Fruit fly (Drosophila melanogaster) whole organism, prepupa: Measurements from ENCODE around the gene sordd1.
A peak's percentile ranks its signal among the peaks of the same experiment; 100 is the strongest.

ENCODE experiments used
- Blimp-1 ChIP-seq: fragments of 200-800 bp; sonication (Bioruptor generic); optimal IDR thresholded peaks from 3 replicates; lab custom pipeline; 2017; ENCODE audit warnings: missing biosample characterization, missing genetic modification characterization, mild to moderate bottlenecking, moderate library complexity, missing genetic modification reagents
- CG10631 ChIP-seq: fragments of 200-800 bp; sonication (Bioruptor generic); optimal IDR thresholded peaks from 2 replicates; lab custom pipeline; 2016; ENCODE audit warnings: missing biosample characterization, missing genetic modification characterization
- CG10669 ChIP-seq: fragments of 200-800 bp; sonication (Bioruptor generic); optimal IDR thresholded peaks from 3 replicates; lab custom pipeline; 2018; ENCODE audit warnings: missing biosample characterization, mild to moderate bottlenecking, missing genetic modification characterization, moderate library complexity
- CG11294 ChIP-seq: fragments of 200-800 bp; sonication (Bioruptor generic); IDR thresholded peaks from 2 replicates; pipeline ENCODE4 v1.3.6; 2022; ENCODE audit warnings: missing biosample characterization, missing genetic modification characterization
- CG11762 ChIP-seq: fragments of 200-800 bp; sonication (Bioruptor generic); optimal IDR thresholded peaks from 3 replicates; lab custom pipeline; 2016; ENCODE audit warnings: missing biosample characterization, missing genetic modification characterization; ENCODE audit not compliant: insufficient read depth
- CG15336 ChIP-seq: fragments of 200-800 bp; sonication (Bioruptor generic); IDR thresholded peaks from 2 replicates; pipeline ENCODE4 v1.3.6; 2022; ENCODE audit warnings: missing biosample characterization, missing genetic modification characterization
- CG3032 ChIP-seq: fragments of 200-800 bp; optimal IDR thresholded peaks from 2 replicates; lab custom pipeline; 2019; ENCODE audit warnings: missing biosample characterization, mild to moderate bottlenecking, missing genetic modification characterization, moderate library complexity
- CG31627 ChIP-seq: fragments of 200-800 bp; sonication (Bioruptor generic); optimal IDR thresholded peaks from 3 replicates; lab custom pipeline; 2016; ENCODE audit warnings: missing biosample characterization, missing genetic modification characterization
- CG34406 ChIP-seq: fragments of 200-800 bp; sonication (Bioruptor generic); optimal IDR thresholded peaks from 3 replicates; lab custom pipeline; 2016; ENCODE audit warnings: missing biosample characterization, missing genetic modification characterization
- CG6792 ChIP-seq: fragments of 200-800 bp; sonication (Bioruptor generic); optimal IDR thresholded peaks from 3 replicates; lab custom pipeline; 2016; ENCODE audit warnings: missing biosample characterization, missing genetic modification characterization
- CG7368 ChIP-seq: fragments of 200-800 bp; sonication (Bioruptor generic); optimal IDR thresholded peaks from 3 replicates; lab custom pipeline; 2016; ENCODE audit warnings: missing biosample characterization, missing genetic modification characterization
- CG8319 ChIP-seq: fragments of 200-800 bp; sonication (Bioruptor generic); optimal IDR thresholded peaks from 3 replicates; lab custom pipeline; 2016; ENCODE audit warnings: missing biosample characterization, missing genetic modification characterization
- CG8632 ChIP-seq: fragments of 200-800 bp; sonication (Bioruptor generic); optimal IDR thresholded peaks from 3 replicates; lab custom pipeline; 2016; ENCODE audit warnings: missing biosample characterization, missing genetic modification characterization
- CG9139 ChIP-seq: fragments of 200-800 bp; sonication (Bioruptor generic); optimal IDR thresholded peaks from 3 replicates; lab custom pipeline; 2017; ENCODE audit warnings: missing biosample characterization, mild to moderate bottlenecking, missing genetic modification characterization
- Eip75B ChIP-seq: fragments of 200-800 bp; sonication (Bioruptor generic); optimal IDR thresholded peaks from 3 replicates; lab custom pipeline; 2016; ENCODE audit warnings: missing biosample characterization, missing genetic modification characterization
- Eip78C ChIP-seq: fragments of 200-800 bp; sonication (Bioruptor generic); peaks from one replicate; lab custom pipeline; 2016; ENCODE audit warnings: missing biosample characterization, missing genetic modification characterization
- Eip93F ChIP-seq: fragments of 200-800 bp; sonication (Bioruptor generic); optimal IDR thresholded peaks from 2 replicates; lab custom pipeline; 2016; ENCODE audit warnings: missing biosample characterization, mild to moderate bottlenecking, missing genetic modification characterization
- Ets21C ChIP-seq: fragments of 200-800 bp; sonication (Bioruptor generic); optimal IDR thresholded peaks from 3 replicates; lab custom pipeline; 2016; ENCODE audit warnings: missing biosample characterization, missing genetic modification characterization
- Gug ChIP-seq: fragments of 200-800 bp; sonication (Bioruptor generic); IDR thresholded peaks from 2 replicates; pipeline ENCODE4 v1.3.6; 2022; ENCODE audit warnings: missing biosample characterization, missing genetic modification characterization
- Hr38 ChIP-seq: sonication (Bioruptor generic); optimal IDR thresholded peaks from 2 replicates; lab custom pipeline; 2016; ENCODE audit warnings: missing biosample characterization, missing genetic modification characterization
- Hr39 ChIP-seq: fragments of 200-800 bp; sonication (Bioruptor generic); optimal IDR thresholded peaks from 2 replicates; lab custom pipeline; 2016; ENCODE audit warnings: missing biosample characterization, missing genetic modification characterization
- Hr4 ChIP-seq: fragments of 200-800 bp; sonication (Bioruptor generic); optimal IDR thresholded peaks from 3 replicates; lab custom pipeline; 2016; ENCODE audit warnings: missing biosample characterization, missing genetic modification characterization
- Met ChIP-seq: fragments of 200-800 bp; sonication (Bioruptor generic); optimal IDR thresholded peaks from 3 replicates; lab custom pipeline; 2016; ENCODE audit warnings: missing biosample characterization, missing genetic modification characterization
- OdsH ChIP-seq: fragments of 200-800 bp; sonication (Bioruptor generic); optimal IDR thresholded peaks from 3 replicates; lab custom pipeline; 2016; ENCODE audit warnings: missing biosample characterization, missing genetic modification characterization
- Sox14 ChIP-seq: fragments of 200-800 bp; sonication (Bioruptor generic); optimal IDR thresholded peaks from 3 replicates; lab custom pipeline; 2016; ENCODE audit warnings: missing biosample characterization, missing genetic modification characterization
- Sox15 ChIP-seq: fragments of 200-800 bp; sonication (Bioruptor generic); optimal IDR thresholded peaks from 3 replicates; lab custom pipeline; 2016; ENCODE audit warnings: missing biosample characterization, missing genetic modification characterization
- achi ChIP-seq: fragments of 200-800 bp; sonication (Bioruptor generic); optimal IDR thresholded peaks from 3 replicates; lab custom pipeline; 2016; ENCODE audit warnings: missing biosample characterization, missing genetic modification characterization
- acj6 ChIP-seq: fragments of 200-800 bp; sonication (Bioruptor generic); optimal IDR thresholded peaks from 3 replicates; lab custom pipeline; 2016; ENCODE audit warnings: missing biosample characterization, missing genetic modification characterization
- cyc ChIP-seq: fragments of 200-800 bp; sonication (Bioruptor generic); optimal IDR thresholded peaks from 3 replicates; lab custom pipeline; 2016; ENCODE audit warnings: missing biosample characterization, missing genetic modification characterization
- eg ChIP-seq: fragments of 200-800 bp; sonication (Bioruptor generic); IDR thresholded peaks from 3 replicates; pipeline ENCODE4 v1.3.6; 2022; ENCODE audit warnings: missing biosample characterization, missing genetic modification characterization
- esn ChIP-seq: fragments of 200-800 bp; sonication (Bioruptor generic); optimal IDR thresholded peaks from 2 replicates; lab custom pipeline; 2016; ENCODE audit warnings: missing biosample characterization, mild to moderate bottlenecking, missing genetic modification characterization, moderate library complexity
- fkh ChIP-seq: fragments of 200-800 bp; sonication (Bioruptor generic); optimal IDR thresholded peaks from 3 replicates; lab custom pipeline; 2017; ENCODE audit warnings: missing biosample characterization, mild to moderate bottlenecking, missing genetic modification characterization, moderate library complexity
- lz ChIP-seq: fragments of 200-800 bp; sonication (Bioruptor generic); optimal IDR thresholded peaks from 3 replicates; lab custom pipeline; 2016; ENCODE audit warnings: missing biosample characterization, missing genetic modification characterization
- net ChIP-seq: fragments of 200-800 bp; sonication (Bioruptor generic); optimal IDR thresholded peaks from 3 replicates; lab custom pipeline; 2016; ENCODE audit warnings: missing biosample characterization, missing genetic modification characterization
- ss ChIP-seq, 2 experiments: fragments of 200-800 bp; sonication (Bioruptor generic); optimal IDR thresholded peaks; 2 replicates in 1 of 2; 3 replicates in 1 of 2; lab custom pipeline; 2017 to 2018; ENCODE audit warnings: mild to moderate bottlenecking in 2 of 2, missing biosample characterization in 2 of 2, missing genetic modification characterization in 2 of 2, moderate library complexity in 1 of 2
- svp ChIP-seq: fragments of 200-800 bp; sonication (Bioruptor generic); peaks from one replicate; lab custom pipeline; 2016; ENCODE audit warnings: missing biosample characterization, missing genetic modification characterization
- topi ChIP-seq: fragments of 200-800 bp; sonication (Bioruptor generic); optimal IDR thresholded peaks from 3 replicates; lab custom pipeline; 2016; ENCODE audit warnings: missing biosample characterization, missing genetic modification characterization
- vri ChIP-seq: fragments of 200-800 bp; sonication (Bioruptor generic); optimal IDR thresholded peaks from 3 replicates; lab custom pipeline; 2016; ENCODE audit warnings: missing biosample characterization, mild to moderate bottlenecking, missing genetic modification characterization

The sordd1 gene

dm6 chrX:15795951-15796443 is at the start of gene sordd1:
Gene sordd1 (minus strand): TSS chrX:15796028.
- TF ChIP-seq Eip78C (GFP tag; lab: Kevin White, UChicago) = peak; percentile 16

- TF ChIP-seq OdsH (GFP tag; lab: Kevin White, UChicago) (peak; percentile 17), CG8319 (GFP tag; lab: Kevin White, UChicago) (no peak), CG15336 (peak; percentile 29; the same call in 1 of the 2 replicates), Sox14 (GFP tag; lab: Kevin White, UChicago) (peak; percentile 62), Hr4 (GFP tag; lab: Kevin White, UChicago) (peak; percentile 72), Hr39 (peak; percentile 60), acj6 (peak; percentile 28), Eip75B (GFP tag; lab: Kevin White, UChicago) (peak; percentile 80), CG11762 (GFP tag; lab: Kevin White, UChicago) (peak; percentile 29), achi (GFP tag; lab: Kevin White, UChicago) (no peak), net (GFP tag; lab: Kevin White, UChicago) (no peak), CG7368 (no peak), ss (GFP tag; optimal IDR thresholded peaks at IDR 0.05; lab: Kevin White, UChicago) (peak in 1 of 2 experiments; percentile 67), Hr38 (GFP tag; lab: Kevin White, UChicago) (no peak), lz (peak; percentile 74), Sox15 (GFP tag; lab: Kevin White, UChicago) (peak; percentile 27), topi (peak; percentile 62), Eip93F (GFP tag; lab: Kevin White, UChicago) (no peak), CG6792 (GFP tag; lab: Kevin White, UChicago) (peak; percentile 20), esn (peak; percentile 43), Gug (GFP tag; lab: Robert Waterston, UW) (peak; percentile 78), Eip78C (GFP tag; lab: Kevin White, UChicago) (peak; percentile 91), CG31627 (GFP tag; lab: Kevin White, UChicago) (peak; percentile 49), Ets21C (GFP tag; lab: Kevin White, UChicago) (peak; percentile 44), fkh (GFP tag; lab: Kevin White, UChicago) (no peak), cyc (GFP tag; lab: Kevin White, UChicago) (peak; percentile 36), CG10631 (GFP tag; lab: Kevin White, UChicago) (peak; percentile 58), CG3032 (tag; lab: Kevin White, UChicago) (peak; percentile 69), CG11294 (0 out of 2 replicates have a peak, but pooled peaks have one; percentile 33), Met (GFP tag; lab: Kevin White, UChicago) (peak; percentile 39)
Observed at dm6 chrX:15844139-15844538, 48.3 kb upstream of the sordd1 start, which contains the start of the genes ArgRS and CG8578. Gene ArgRS (minus strand): TSS chrX:15844145. Gene CG8578 (plus strand): TSS chrX:15844476.

dm6 chrX:15841346-15841745 is 45.5 kb upstream of the sordd1 start:
- TF ChIP-seq Blimp-1 (GFP tag; lab: Kevin White, UChicago) (no peak), CG3032 (tag; lab: Kevin White, UChicago) (no peak), svp (GFP tag; lab: Kevin White, UChicago) (no peak), CG34406 (GFP tag; lab: Kevin White, UChicago) (no peak), eg (GFP tag; lab: Robert Waterston, UW) (no peak), Hr39 (no peak), fkh (GFP tag; lab: Kevin White, UChicago) (no peak), Eip93F (GFP tag; lab: Kevin White, UChicago) (no peak), CG10669 (GFP tag; lab: Kevin White, UChicago) (no peak), CG9139 (no peak), Sox15 (GFP tag; lab: Kevin White, UChicago) (no peak), vri (no peak), esn (no peak), CG8632 (GFP tag; lab: Kevin White, UChicago) (no peak)
